Worm (Caenorhabditis elegans) whole organism, young adult: ENCODE results near the gene Y43F8B.3.
A peak's percentile ranks its signal among the peaks of the same experiment; 100 is the strongest.

Experiments used
- B0035.1 ChIP-seq: sonication (generic microtip); optimal IDR thresholded peaks from 2 replicates; lab custom pipeline; 2016; ENCODE audit warnings: missing genetic modification characterization, mild to moderate bottlenecking, missing compliant biosample characterization, missing genotype, missing genetic modification reagents
- B0261.1 ChIP-seq: sonication (generic microtip); optimal IDR thresholded peaks from 2 replicates; lab custom pipeline; 2016; ENCODE audit warnings: mild to moderate bottlenecking, missing genetic modification characterization, moderate library complexity, missing compliant biosample characterization
- B0336.3 ChIP-seq: fragments of 200-800 bp; sonication (Bioruptor generic); IDR thresholded peaks from 2 replicates; pipeline ENCODE4 v1.3.6; 2022; ENCODE audit warnings: missing genetic modification characterization, missing compliant biosample characterization
- D2030.7 ChIP-seq: fragments of 200-800 bp; sonication (Bioruptor generic); IDR thresholded peaks from 2 replicates; pipeline ENCODE4 v1.3.6; 2022; ENCODE audit warnings: missing genetic modification reagents, missing genetic modification characterization, missing compliant biosample characterization
- F22D6.2 ChIP-seq: sonication (generic microtip); optimal IDR thresholded peaks from 2 replicates; lab custom pipeline; 2016; ENCODE audit warnings: mild to moderate bottlenecking, missing genetic modification characterization, missing compliant biosample characterization
- F57C9.4 ChIP-seq: sonication (generic microtip); optimal IDR thresholded peaks from 2 replicates; lab custom pipeline; 2017; ENCODE audit warnings: mild to moderate bottlenecking, missing genetic modification characterization, missing compliant biosample characterization
- K12H6.12 ChIP-seq: fragments of 200-800 bp; sonication (Bioruptor generic); optimal IDR thresholded peaks from 2 replicates; lab custom pipeline; 2018; ENCODE audit warnings: mild to moderate bottlenecking, missing genetic modification characterization, missing compliant biosample characterization
- Y53F4B.3 ChIP-seq: fragments of 200-800 bp; sonication (Bioruptor generic); IDR thresholded peaks from 2 replicates; pipeline ENCODE4 v1.3.6; 2022; ENCODE audit warnings: missing genetic modification reagents, missing genetic modification characterization, missing compliant biosample characterization
- Y79H2A.3 ChIP-seq: fragments of 200-800 bp; sonication (Bioruptor generic); conservative IDR thresholded peaks from 2 replicates; pipeline ENCODE4 v1.3.6; 2022; ENCODE audit warnings: missing genetic modification reagents, missing genetic modification characterization, missing compliant biosample characterization
- ama-1 ChIP-seq, 3 experiments: fragments of 150-350 bp in 1 of 3; sonication (generic microtip) in 2 of 3; optimal IDR thresholded peaks; 2 replicates each; lab custom pipeline; 2014 to 2018; ENCODE audit warnings: missing biosample characterization in 2 of 3, missing genetic modification characterization in 2 of 3, missing genetic modification reagents in 2 of 3
- atf-7 ChIP-seq: sonication (generic microtip); optimal IDR thresholded peaks from 2 replicates; lab custom pipeline; 2017; ENCODE audit warnings: mild to moderate bottlenecking, missing genetic modification characterization, missing compliant biosample characterization
- athp-1 ChIP-seq: sonication (generic microtip); optimal IDR thresholded peaks from 2 replicates; lab custom pipeline; 2017; ENCODE audit warnings: mild to moderate bottlenecking, missing genetic modification characterization, missing compliant biosample characterization
- attf-6 ChIP-seq: fragments of 200-800 bp; sonication (Bioruptor generic); IDR thresholded peaks from 2 replicates; pipeline ENCODE4 v1.3.6; 2022; ENCODE audit warnings: missing genetic modification reagents, missing genetic modification characterization, missing compliant biosample characterization
- cebp-2 ChIP-seq: fragments of 200-800 bp; sonication (Bioruptor generic); IDR thresholded peaks from 2 replicates; pipeline ENCODE4 v1.3.6; 2022; ENCODE audit warnings: missing genetic modification characterization, missing compliant biosample characterization
- chd-7 ChIP-seq: sonication (generic microtip); optimal IDR thresholded peaks from 2 replicates; lab custom pipeline; 2016; ENCODE audit warnings: mild to moderate bottlenecking, missing genetic modification characterization, moderate library complexity, missing compliant biosample characterization
- egl-44 ChIP-seq: fragments of 200-800 bp; sonication (Bioruptor generic); IDR thresholded peaks from 2 replicates; pipeline ENCODE4 v1.3.6; 2022; ENCODE audit warnings: missing genetic modification reagents, missing genetic modification characterization, missing compliant biosample characterization
- ekl-4 ChIP-seq: fragments of 200-800 bp; sonication (Bioruptor generic); IDR thresholded peaks from 2 replicates; pipeline ENCODE4 v1.3.6; 2022; ENCODE audit warnings: missing genetic modification reagents, missing genetic modification characterization, missing compliant biosample characterization
- ets-4 ChIP-seq: fragments of 200-800 bp; sonication (Bioruptor generic); optimal IDR thresholded peaks from 2 replicates; lab custom pipeline; 2018; ENCODE audit warnings: mild to moderate bottlenecking, missing genetic modification characterization, missing compliant biosample characterization
- fkh-3 ChIP-seq: sonication (generic microtip); optimal IDR thresholded peaks from 2 replicates; lab custom pipeline; 2016; ENCODE audit warnings: mild to moderate bottlenecking, missing genetic modification characterization, missing compliant biosample characterization
- gei-17 ChIP-seq: fragments of 200-800 bp; sonication (Bioruptor generic); optimal IDR thresholded peaks from 2 replicates; lab custom pipeline; 2018; ENCODE audit warnings: mild to moderate bottlenecking, missing genetic modification characterization, missing compliant biosample characterization
- hlh-12 ChIP-seq: sonication (generic microtip); optimal IDR thresholded peaks from 2 replicates; lab custom pipeline; 2016; ENCODE audit warnings: missing genetic modification characterization, missing compliant biosample characterization
- hmg-1.2 ChIP-seq: fragments of 200-800 bp; sonication (Bioruptor generic); IDR thresholded peaks from 2 replicates; pipeline ENCODE4 v1.3.6; 2022; ENCODE audit warnings: missing genetic modification reagents, missing genetic modification characterization, missing compliant biosample characterization
- hrde-1 ChIP-seq: sonication (generic microtip); optimal IDR thresholded peaks from 2 replicates; lab custom pipeline; 2016; ENCODE audit warnings: missing genetic modification characterization, mild to moderate bottlenecking, missing compliant biosample characterization, moderate library complexity, missing genotype, missing genetic modification reagents, borderline replicate concordance
- lag-1 ChIP-seq: fragments of 200-800 bp; sonication (Bioruptor generic); IDR thresholded peaks from 2 replicates; pipeline ENCODE4 v1.3.6; 2022; ENCODE audit warnings: missing genetic modification reagents, missing genetic modification characterization, missing compliant biosample characterization
- lsy-27 ChIP-seq: sonication (generic microtip); optimal IDR thresholded peaks from 2 replicates; lab custom pipeline; 2017; ENCODE audit warnings: missing genetic modification characterization, mild to moderate bottlenecking, missing compliant biosample characterization, antibody characterized with exemption, missing genotype, borderline replicate concordance; ENCODE audit not compliant: insufficient read depth
- madf-10 ChIP-seq: sonication (generic microtip); optimal IDR thresholded peaks from 2 replicates; lab custom pipeline; 2016; ENCODE audit warnings: mild to moderate bottlenecking, missing genetic modification characterization, missing compliant biosample characterization
- madf-3 ChIP-seq: fragments of 200-800 bp; sonication (Bioruptor generic); IDR thresholded peaks from 2 replicates; pipeline ENCODE4 v1.3.6; 2022; ENCODE audit warnings: missing genetic modification reagents, missing genetic modification characterization, missing compliant biosample characterization
- madf-6 ChIP-seq: fragments of 200-800 bp; sonication (Bioruptor generic); IDR thresholded peaks from 2 replicates; pipeline ENCODE4 v1.3.6; 2022; ENCODE audit warnings: missing genetic modification reagents, missing genetic modification characterization, missing compliant biosample characterization
- madf-8 ChIP-seq: fragments of 200-800 bp; sonication (Bioruptor generic); conservative IDR thresholded peaks from 2 replicates; pipeline ENCODE4 v1.3.6; 2022; ENCODE audit warnings: missing genetic modification reagents, missing genetic modification characterization, missing compliant biosample characterization
- mcd-1 ChIP-seq: fragments of 200-800 bp; sonication (Bioruptor generic); IDR thresholded peaks from 2 replicates; pipeline ENCODE4 v1.3.6; 2022; ENCODE audit warnings: missing genetic modification reagents, missing genetic modification characterization, missing compliant biosample characterization
- nfyb-1 ChIP-seq: fragments of 200-800 bp; sonication (Bioruptor generic); IDR thresholded peaks from 2 replicates; pipeline ENCODE4 v1.3.6; 2022; ENCODE audit warnings: missing genetic modification reagents, missing genetic modification characterization, missing compliant biosample characterization
- nhr-80 ChIP-seq: sonication (generic microtip); optimal IDR thresholded peaks from 2 replicates; lab custom pipeline; 2016; ENCODE audit warnings: missing genetic modification characterization, missing compliant biosample characterization
- nhr-90 ChIP-seq: sonication (generic microtip); optimal IDR thresholded peaks from 2 replicates; lab custom pipeline; 2016; ENCODE audit warnings: missing genotype, mild to moderate bottlenecking, missing genetic modification characterization, missing compliant biosample characterization
- rcor-1 ChIP-seq: fragments of 200-800 bp; sonication (Bioruptor generic); IDR thresholded peaks from 2 replicates; pipeline ENCODE4 v1.3.6; 2022; ENCODE audit warnings: missing genetic modification reagents, missing genetic modification characterization, missing compliant biosample characterization
- snpc-1.3 ChIP-seq: sonication (generic microtip); optimal IDR thresholded peaks from 2 replicates; lab custom pipeline; 2017; ENCODE audit warnings: missing genetic modification characterization, mild to moderate bottlenecking, missing compliant biosample characterization, antibody characterized with exemption, moderate library complexity, missing genotype, missing genetic modification reagents; ENCODE audit not compliant: insufficient read depth
- snpc-4 ChIP-seq, 5 experiments: fragments of 150-350 bp in 1 of 5; sonication (generic microtip) in 4 of 5; optimal IDR thresholded peaks; 2 replicates each; lab custom pipeline; 2014 to 2018; ENCODE audit warnings: missing genetic modification characterization in 5 of 5, missing biosample characterization in 3 of 5, antibody characterized with exemption in 2 of 5, mild to moderate bottlenecking in 2 of 5, missing compliant biosample characterization in 2 of 5, missing genotype in 2 of 5, moderate library complexity in 2 of 5, missing genetic modification reagents in 1 of 5
- somi-1 ChIP-seq: fragments of 200-800 bp; sonication (Bioruptor generic); optimal IDR thresholded peaks from 2 replicates; lab custom pipeline; 2018; ENCODE audit warnings: mild to moderate bottlenecking, missing genetic modification characterization, missing compliant biosample characterization
- tbp1 ChIP-seq: fragments of 200-800 bp; sonication (Bioruptor generic); optimal IDR thresholded peaks from 2 replicates; lab custom pipeline; 2018; ENCODE audit warnings: mild to moderate bottlenecking, missing genetic modification characterization, missing compliant biosample characterization
- unc-130 ChIP-seq: sonication (generic microtip); optimal IDR thresholded peaks from 2 replicates; lab custom pipeline; 2016; ENCODE audit warnings: missing genetic modification reagents, missing genetic modification characterization, missing compliant biosample characterization
- unc-62 ChIP-seq: fragments of 150-350 bp; optimal IDR thresholded peaks from 2 replicates; lab custom pipeline; 2014; ENCODE audit warnings: missing biosample characterization, missing genetic modification reagents, missing genetic modification characterization
- ztf-18 ChIP-seq: sonication (generic microtip); optimal IDR thresholded peaks from 2 replicates; lab custom pipeline; 2016; ENCODE audit warnings: missing genotype, mild to moderate bottlenecking, missing genetic modification characterization, missing compliant biosample characterization
- ztf-22 ChIP-seq: fragments of 200-800 bp; sonication (Bioruptor generic); optimal IDR thresholded peaks from 2 replicates; lab custom pipeline; 2018; ENCODE audit warnings: mild to moderate bottlenecking, missing genetic modification characterization, moderate library complexity, missing compliant biosample characterization
- ztf-26 ChIP-seq: sonication (generic microtip); optimal IDR thresholded peaks from 2 replicates; lab custom pipeline; 2017; ENCODE audit warnings: missing genetic modification characterization, missing compliant biosample characterization
- ztf-3 ChIP-seq: fragments of 200-800 bp; sonication (Bioruptor generic); optimal IDR thresholded peaks from 2 replicates; lab custom pipeline; 2018; ENCODE audit warnings: mild to moderate bottlenecking, missing genetic modification characterization, missing compliant biosample characterization

Gene Y43F8B.3

DNA sequence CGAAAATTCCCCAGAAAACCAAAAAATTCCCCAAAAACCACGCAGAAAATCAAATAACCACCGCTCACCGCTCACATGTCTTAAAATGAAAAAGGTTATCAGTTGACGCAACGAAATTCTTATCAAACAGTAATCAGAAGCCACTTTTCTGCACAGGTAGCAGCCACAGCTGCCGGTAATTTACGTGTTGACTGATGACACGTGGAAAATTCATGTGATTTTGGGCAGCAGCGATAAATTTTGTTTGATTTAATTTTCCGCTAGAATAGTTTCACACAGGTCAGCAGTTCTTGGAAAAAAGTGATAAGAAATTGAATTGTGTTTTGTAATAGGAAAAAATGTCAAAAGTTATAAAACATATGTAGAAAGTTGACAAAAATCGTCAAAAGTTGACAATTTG lies 24.7 kb downstream of the Y43F8B.3 start (continued):
- TF ChIP-seq egl-44 (GFP tag; lab: Robert Waterston, UW) (0 out of 2 replicates have a peak, but pooled peaks have one; percentile 42), B0261.1 (tag; lab: Kevin White, UChicago) (no peak), nhr-90 (peak; percentile 11), madf-3 (GFP tag; lab: Robert Waterston, UW) (no peak), somi-1 (peak; percentile 8), unc-62 (GFP tag; lab: Kevin White, UChicago) (peak; percentile 15), nhr-80 (tag; lab: Kevin White, UChicago) (peak; percentile 94), ztf-22 (peak; percentile 86), snpc-4 (GFP tag; optimal IDR thresholded peaks at IDR 0.05; lab: Kevin White, UChicago) (no peak), snpc-4 (tag; optimal IDR thresholded peaks at IDR 0.05; lab: Kevin White, UChicago) (peak in 1 of 4 experiments; percentile 13), F57C9.4 (tag; lab: Kevin White, UChicago) (no peak), ztf-26 (tag; lab: Kevin White, UChicago) (peak; percentile 69), snpc-1.3 (tag; lab: Kevin White, UChicago) (no peak), K12H6.12 (tag; lab: Kevin White, UChicago) (no peak), F22D6.2 (tag; lab: Kevin White, UChicago) (peak; percentile 25), madf-10 (tag; lab: Kevin White, UChicago) (peak; percentile 56), tbp1 (GFP tag; lab: Kevin White, UChicago) (peak; percentile 54), madf-6 (GFP tag; lab: Robert Waterston, UW) (no peak), chd-7 (tag; lab: Kevin White, UChicago) (peak; percentile 56), B0035.1 (tag; lab: Kevin White, UChicago) (no peak), B0336.3 (peak; percentile 41; the same call in 1 of the 2 replicates), atf-7 (tag; lab: Kevin White, UChicago) (peak; percentile 86)

DNA sequence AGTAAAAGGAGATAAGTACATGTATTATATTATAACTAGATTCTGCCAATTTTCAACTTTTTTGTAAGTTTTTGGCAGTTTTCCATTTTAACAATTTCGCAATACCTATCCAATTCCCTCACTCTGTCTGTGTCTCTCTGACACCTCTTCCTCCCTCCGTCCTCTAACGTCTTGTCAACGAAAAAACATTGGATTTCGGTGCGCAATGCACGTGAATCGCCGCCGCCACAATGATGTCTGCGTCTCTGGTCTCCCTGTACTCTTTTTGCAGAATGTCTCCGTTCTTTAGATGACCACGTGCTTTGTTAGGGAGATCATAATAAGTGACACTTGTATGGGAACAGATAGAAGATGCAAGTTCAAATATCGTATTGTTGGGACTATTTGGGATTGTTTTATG lies 26.3 kb downstream of the Y43F8B.3 start:
- TF ChIP-seq attf-6 (GFP tag; lab: Robert Waterston, UW) (no peak), ztf-26 (tag; lab: Kevin White, UChicago) (peak; percentile 96), nfyb-1 (GFP tag; lab: Robert Waterston, UW) (peak; percentile 73), ekl-4 (GFP tag; lab: Robert Waterston, UW) (peak; percentile 64; the same call in 1 of the 2 replicates), unc-130 (GFP tag; lab: Kevin White, UChicago) (no peak), snpc-4 (GFP tag; optimal IDR thresholded peaks at IDR 0.05; lab: Kevin White, UChicago) (no peak), snpc-4 (tag; optimal IDR thresholded peaks at IDR 0.05; lab: Kevin White, UChicago) (peak in 2 of 4 experiments; percentile 65 to 73), rcor-1 (GFP tag; lab: Robert Waterston, UW) (0 out of 2 replicates have a peak, but pooled peaks have one; percentile 33), K12H6.12 (tag; lab: Kevin White, UChicago) (peak; percentile 90), madf-6 (GFP tag; lab: Robert Waterston, UW) (no peak), fkh-3 (tag; lab: Kevin White, UChicago) (no peak), cebp-2 (GFP tag; lab: Robert Waterston, UW) (0 out of 2 replicates have a peak, but pooled peaks have one; percentile 25), ztf-22 (peak; percentile 74), ets-4 (GFP tag; lab: Kevin White, UChicago) (no peak), ama-1 (optimal IDR thresholded peaks at IDR 0.05; lab: Kevin White, UChicago) (no peak), ama-1 (GFP tag; optimal IDR thresholded peaks at IDR 0.05; lab: Kevin White, UChicago) (no peak), Y53F4B.3 (GFP tag; lab: Robert Waterston, UW) (no peak), hmg-1.2 (GFP tag; lab: Robert Waterston, UW) (peak; percentile 99), atf-7 (tag; lab: Kevin White, UChicago) (peak; percentile 92), mcd-1 (peak; percentile 66), hrde-1 (tag; lab: Kevin White, UChicago) (no peak), ztf-18 (tag; lab: Kevin White, UChicago) (peak; percentile 11), B0035.1 (tag; lab: Kevin White, UChicago) (peak; percentile 38), D2030.7 (no peak; the same call in 1 of the 2 replicates), hlh-12 (tag; lab: Kevin White, UChicago) (no peak), athp-1 (no peak), somi-1 (peak; percentile 97), egl-44 (GFP tag; lab: Robert Waterston, UW) (peak; percentile 89), B0336.3 (peak; percentile 82), Y79H2A.3 (GFP tag; lab: Robert Waterston, UW) (no peak), gei-17 (GFP tag; lab: Kevin White, UChicago) (peak; percentile 56), lsy-27 (tag; lab: Kevin White, UChicago) (no peak), ztf-3 (GFP tag; lab: Kevin White, UChicago) (peak; percentile 57), nhr-80 (tag; lab: Kevin White, UChicago) (peak; percentile 65), lag-1 (no peak), madf-8 (GFP tag; lab: Robert Waterston, UW) (no peak)
